Fruit fly (Drosophila melanogaster): ENCODE measurements around the gene CG5439.

The CG5439 gene

dm6 chr2L:13215010-13215409 is 38.1 kb downstream of the CG5439 start, which contains the start of gene kek4:
Gene kek4, minus strand, starts transcription at chr2L:13215350.
- TF ChIP-seq CG17801 (GFP tag; optimal IDR thresholded peaks at IDR 0.05; ENCODE audit: partially characterized antibody), result no peak

DNA sequence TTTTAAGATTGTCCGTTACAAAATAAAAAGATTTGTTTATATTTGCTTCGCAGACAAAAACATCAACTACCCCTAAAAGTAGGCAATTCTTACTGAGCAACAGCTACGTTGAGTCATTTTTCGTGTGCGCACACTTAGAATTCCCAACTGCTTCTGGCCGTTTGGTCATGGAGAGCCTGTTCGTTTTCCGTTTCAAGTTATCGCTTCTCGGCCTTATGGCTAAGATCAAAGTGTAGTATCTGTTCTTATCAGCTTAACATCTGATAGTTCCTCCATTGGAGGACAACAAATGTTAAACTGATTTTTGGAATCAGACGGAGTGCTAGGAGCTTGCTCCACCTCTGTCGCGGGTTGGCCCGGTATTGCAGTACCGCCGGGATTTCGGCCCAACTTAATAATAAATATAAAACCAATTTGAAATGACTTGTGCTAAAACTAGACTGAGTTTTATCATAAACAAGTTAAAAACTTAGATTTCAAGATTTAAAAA is 38.7 kb downstream of the CG5439 start:
- peak; percentile 25 for TF ChIP-seq CG17801 (GFP tag; optimal IDR thresholded peaks at IDR 0.05; ENCODE audit: partially characterized antibody)

DNA sequence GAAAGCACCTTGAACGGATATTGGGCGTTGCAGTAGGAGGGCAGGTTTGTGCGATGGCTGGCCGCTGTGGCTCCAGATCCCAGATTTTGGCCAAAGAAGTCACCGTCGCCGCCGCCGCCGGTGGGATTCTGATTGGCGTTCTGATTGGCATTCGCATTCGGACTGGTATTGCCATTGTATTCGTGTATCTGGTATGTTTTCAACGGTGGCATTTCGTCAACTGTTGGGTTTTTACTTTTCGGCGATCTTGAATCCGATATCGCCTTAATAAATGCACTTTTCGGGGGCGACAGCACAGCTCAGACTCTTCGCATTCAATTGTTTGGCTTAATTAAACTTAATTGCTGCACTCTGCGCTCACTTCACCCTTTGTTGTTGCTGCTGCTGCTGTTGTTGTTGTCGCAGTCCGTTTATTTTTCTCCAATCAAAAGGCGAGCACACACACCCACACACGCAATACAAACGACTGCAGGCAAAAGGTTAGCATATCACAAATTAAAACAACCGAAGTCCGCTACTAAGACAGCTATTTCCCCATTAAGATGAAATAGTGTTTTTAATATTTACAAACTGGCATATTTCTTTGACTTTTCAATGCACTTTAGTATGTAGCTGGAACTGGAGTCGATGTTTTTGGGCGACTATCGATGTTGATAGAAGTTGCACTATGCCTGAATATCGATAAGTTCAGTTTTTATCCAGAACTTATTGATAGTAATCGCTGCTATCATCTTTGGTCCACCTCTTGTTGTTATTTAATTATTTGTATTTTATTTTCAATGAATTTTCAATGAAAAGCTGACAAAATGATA is 42.5 kb downstream of the CG5439 start, which contains the start of the genes CG9426 and mRF1:
Gene CG9426 (minus strand): TSS at position 643 of the 812 bp plus-strand sequence.
Gene mRF1 (plus strand): TSS at position 699 of the 812 bp plus-strand sequence.
- peak; percentile 29 for TF ChIP-seq CG17801 (GFP tag; optimal IDR thresholded peaks at IDR 0.05; ENCODE audit: partially characterized antibody)

dm6 chr2L:13222225-13222648 is 45.3 kb downstream of the CG5439 start, which contains the start of the genes Ski6 and CG16812:
Gene Ski6, minus strand, starts transcription at chr2L:13222429.
Gene CG16812, plus strand, starts transcription at chr2L:13222587.
- peak; percentile 71 for TF ChIP-seq CG17801 (GFP tag; optimal IDR thresholded peaks at IDR 0.05; ENCODE audit: partially characterized antibody)

- no peak for TF ChIP-seq CG17801 (GFP tag; optimal IDR thresholded peaks at IDR 0.05; ENCODE audit: partially characterized antibody)
These were observed 48.4 kb downstream of the CG5439 start, which contains the start of gene CG15480 for dm6 chr2L:13225225-13225840. Gene CG15480, minus strand, starts transcription at chr2L:13225275.

- no peak for TF ChIP-seq CG17801 (GFP tag; optimal IDR thresholded peaks at IDR 0.05; ENCODE audit: partially characterized antibody)
These were observed 50.3 kb downstream of the CG5439 start, which contains the start of gene CG16813 for dm6 chr2L:13227242-13227641. Gene CG16813, plus strand, starts transcription at chr2L:13227529.

Measured in ovary, adult (tissue).